Worm (Caenorhabditis elegans): ENCODE data around the gene K07C11.8.

ce11 chrV:8226812-8227211 is 9.1 kb upstream of the K07C11.8 start, which contains the start of gene K07C11.10:
- no peak for TF ChIP-seq flt-1 (GFP tag; IDR thresholded peaks at IDR 0.05)
- no peak for TF ChIP-seq ceh-13 (GFP tag; optimal IDR thresholded peaks at IDR 0.05)
- TF ChIP-seq hmbx-1 (tag; optimal IDR thresholded peaks at IDR 0.05): no peak
- no peak for TF ChIP-seq ama-1 (optimal IDR thresholded peaks at IDR 0.05)
- no peak for TF ChIP-seq tbx-37 (GFP tag; conservative IDR thresholded peaks at IDR 0.05)
- TF ChIP-seq ets-7 (tag; optimal IDR thresholded peaks at IDR 0.05): no peak
- TF ChIP-seq aly-1 (tag; optimal IDR thresholded peaks at IDR 0.05): no peak
- no peak for TF ChIP-seq F13C5.2 (tag; optimal IDR thresholded peaks at IDR 0.05)

Measured in whole organism, early embryonic.